Fruit fly (Drosophila melanogaster): ENCODE data around the gene CG42821.
A peak's percentile ranks its signal among the peaks of the same experiment; 100 is the strongest.

CG42821 gene

dm6 chr3R:17386168-17386819, 26.6 kb upstream of the CG42821 start (continued):
- TF ChIP-seq CG14965 (GFP tag; optimal IDR thresholded peaks at IDR 0.05; ENCODE audit: borderline replicate concordance) = no peak
- no peak for TF ChIP-seq Lpt (GFP tag; optimal IDR thresholded peaks at IDR 0.05)
- no peak for TF ChIP-seq CG7745 (tag; optimal IDR thresholded peaks at IDR 0.05)
- peak; percentile 72 for TF ChIP-seq CG14667 (GFP tag; IDR thresholded peaks at IDR 0.05)
- peak; percentile 20 for TF ChIP-seq CG2202 (tag; optimal IDR thresholded peaks at IDR 0.05)
- peak; percentile 59 for TF ChIP-seq slbo (GFP tag; IDR thresholded peaks at IDR 0.05)
- TF ChIP-seq tin (GFP tag; optimal IDR thresholded peaks at IDR 0.05) = peak; percentile 69
- no peak for TF ChIP-seq vfl (GFP tag; optimal IDR thresholded peaks at IDR 0.05)
- no peak for TF ChIP-seq Bgb (GFP tag; IDR thresholded peaks at IDR 0.05; ENCODE audit: partially characterized antibody)
- TF ChIP-seq cwo (GFP tag; optimal IDR thresholded peaks at IDR 0.05) = peak; percentile 30
- TF ChIP-seq Sin3A (optimal IDR thresholded peaks at IDR 0.05) = no peak
- peak; percentile 75 for TF ChIP-seq Oli (tag; optimal IDR thresholded peaks at IDR 0.05)

dm6 chr3R:17391313-17391845, 21.5 kb upstream of the CG42821 start, which contains the start of the genes Brf and sds22:
Gene Brf (minus strand): TSS chr3R:17391337.
Gene sds22 (plus strand): TSS chr3R:17391594.
- TF ChIP-seq CG11696 (GFP tag; IDR thresholded peaks at IDR 0.05) = peak; percentile 71; the same call in 1 of the 2 replicates
- peak; percentile 62 for TF ChIP-seq sima (GFP tag; optimal IDR thresholded peaks at IDR 0.05)
- TF ChIP-seq CG6175 (GFP tag; IDR thresholded peaks at IDR 0.05) = peak; percentile 84
- TF ChIP-seq CG13424 (tag; optimal IDR thresholded peaks at IDR 0.05) = peak; percentile 97
- peak; percentile 47 for TF ChIP-seq run (tag; optimal IDR thresholded peaks at IDR 0.05)
- peak; percentile 70 for TF ChIP-seq Ravus (GFP tag; IDR thresholded peaks at IDR 0.05)
- TF ChIP-seq CG8388 (GFP tag; optimal IDR thresholded peaks at IDR 0.05) = peak; percentile 93
- no peak for TF ChIP-seq nerfin-2 (GFP tag; IDR thresholded peaks at IDR 0.05; ENCODE audit: partially characterized antibody)
- TF ChIP-seq chif (GFP tag; optimal IDR thresholded peaks at IDR 0.05) = peak; percentile 95 to 96
- TF ChIP-seq CG10979 (tag; optimal IDR thresholded peaks at IDR 0.05) = peak; percentile 92
- peak; percentile 96 for TF ChIP-seq az2 (GFP tag; optimal IDR thresholded peaks at IDR 0.05)
- peak; percentile 90 for TF ChIP-seq CG10959 (GFP tag; IDR thresholded peaks at IDR 0.05)
- peak; percentile 87 for TF ChIP-seq knrl (GFP tag; IDR thresholded peaks at IDR 0.05; ENCODE audit: partially characterized antibody)
- peak; percentile 76 for TF ChIP-seq kah (GFP tag; optimal IDR thresholded peaks at IDR 0.05)
- TF ChIP-seq usp (GFP tag; optimal IDR thresholded peaks at IDR 0.05) = no peak
- peak; percentile 94 for TF ChIP-seq CG12104 (GFP tag; optimal IDR thresholded peaks at IDR 0.05)
- TF ChIP-seq CG7928 (GFP tag; optimal IDR thresholded peaks at IDR 0.05) = peak; percentile 67
- peak; percentile 94 for TF ChIP-seq CG7556 (GFP tag; optimal IDR thresholded peaks at IDR 0.05)
- TF ChIP-seq Usf (GFP tag; optimal IDR thresholded peaks at IDR 0.05) = peak; percentile 93
- peak; percentile 95 for TF ChIP-seq bcd (GFP tag; optimal IDR thresholded peaks at IDR 0.05)
- TF ChIP-seq sim (GFP tag; IDR thresholded peaks at IDR 0.05) = peak; percentile 73
- peak; percentile 74 for TF ChIP-seq CG5180 (GFP tag; optimal IDR thresholded peaks at IDR 0.05)
- peak; percentile 86 for TF ChIP-seq CG17328 (GFP tag; IDR thresholded peaks at IDR 0.05)
- peak; percentile 80 to 94 for TF ChIP-seq bsh (GFP tag; optimal IDR thresholded peaks at IDR 0.05)
- peak; percentile 95 for TF ChIP-seq CG31388 (GFP tag; optimal IDR thresholded peaks at IDR 0.05)
- TF ChIP-seq CG8281 (tag; optimal IDR thresholded peaks at IDR 0.05) = peak; percentile 85
- TF ChIP-seq ash1 (GFP tag; optimal IDR thresholded peaks at IDR 0.05) = peak; percentile 15
- TF ChIP-seq cwo (GFP tag; optimal IDR thresholded peaks at IDR 0.05) = peak; percentile 84
- TF ChIP-seq CG17385 (GFP tag; optimal IDR thresholded peaks at IDR 0.05) = peak; percentile 99
- TF ChIP-seq NK7.1 (GFP tag; optimal IDR thresholded peaks at IDR 0.05) = peak; percentile 86
- TF ChIP-seq CG9817 (tag; optimal IDR thresholded peaks at IDR 0.05) = peak; percentile 98
- TF ChIP-seq bab2 (GFP tag; optimal IDR thresholded peaks at IDR 0.05) = peak; percentile 97
- no peak for TF ChIP-seq fru (optimal IDR thresholded peaks at IDR 0.05)
- peak; percentile 96 for TF ChIP-seq slbo (GFP tag; IDR thresholded peaks at IDR 0.05)
- peak; percentile 82 for TF ChIP-seq CG6765 (GFP tag; optimal IDR thresholded peaks at IDR 0.05)
- TF ChIP-seq CG10543 (GFP tag; optimal IDR thresholded peaks at IDR 0.05) = peak; percentile 97
- peak; percentile 46 for TF ChIP-seq CTCF (GFP tag; optimal IDR thresholded peaks at IDR 0.05)
- peak; percentile 84; the same call in 1 of the 2 replicates for TF ChIP-seq ro (GFP tag; IDR thresholded peaks at IDR 0.05)
- peak; percentile 97 for TF ChIP-seq mam (GFP tag; optimal IDR thresholded peaks at IDR 0.05)

Measured in whole organism, embryonic.